Fruit fly (Drosophila melanogaster): ENCODE measurements around the gene CG32221.

- TF ChIP-seq cnc (optimal IDR thresholded peaks at IDR 0.05), result no peak
- peak; percentile 7 for TF ChIP-seq CG11617 (GFP tag; optimal IDR thresholded peaks at IDR 0.05)
Measured at dm6 chr3L:19807103-19807502, 27.4 kb upstream of the CG32221 start, which contains the start of the genes CG14104 and Kap-alpha1.
